Worm (Caenorhabditis elegans): ENCODE results near the gene nkb-3.

ce11 chrX:13811929-13812328 lies 41.6 kb upstream of the nkb-3 start:
- TF ChIP-seq lin-15B (tag; optimal IDR thresholded peaks at IDR 0.05) = no peak
- TF ChIP-seq blmp-1 (tag; optimal IDR thresholded peaks at IDR 0.05) = no peak
- TF ChIP-seq fkh-10 (GFP tag; optimal IDR thresholded peaks at IDR 0.05) = no peak
- no peak for TF ChIP-seq ztf-11 (tag; optimal IDR thresholded peaks at IDR 0.05)
- no peak for TF ChIP-seq lir-3 (tag; optimal IDR thresholded peaks at IDR 0.05; ENCODE audit: poor library complexity)
- no peak for TF ChIP-seq efl-1 (optimal IDR thresholded peaks at IDR 0.05)
- peak in 1 of 2 experiments; percentile 2 for TF ChIP-seq efl-1 (GFP tag; optimal IDR thresholded peaks at IDR 0.05 in 1 of 2)
- TF ChIP-seq mep-1 (tag; optimal IDR thresholded peaks at IDR 0.05) = no peak
